Worm (Caenorhabditis elegans): Measurements from ENCODE around the gene Y17G7B.12.

Gene Y17G7B.12

ce11 chrII:12042108-12042960, 18.7 kb downstream of the Y17G7B.12 start, which contains the start of gene ippk-1 (continued):
- TF ChIP-seq swsn-7 (tag; optimal IDR thresholded peaks at IDR 0.05), result peak; percentile 51
- no peak for TF ChIP-seq nhr-28 (tag; optimal IDR thresholded peaks at IDR 0.05)
- no peak for TF ChIP-seq hpl-2 (GFP tag; optimal IDR thresholded peaks at IDR 0.05)
- TF ChIP-seq nhr-71 (tag; optimal IDR thresholded peaks at IDR 0.05), result peak; percentile 73
- peak; percentile 44 for TF ChIP-seq C16A3.4 (tag; optimal IDR thresholded peaks at IDR 0.05)
- TF ChIP-seq blmp-1 (tag; optimal IDR thresholded peaks at IDR 0.05), result peak; percentile 64
- TF ChIP-seq sptf-1 (tag; optimal IDR thresholded peaks at IDR 0.05), result no peak
- TF ChIP-seq lin-13 (GFP tag; optimal IDR thresholded peaks at IDR 0.05), result peak; percentile 50
- TF ChIP-seq sup-37 (GFP tag; optimal IDR thresholded peaks at IDR 0.05), result no peak
- TF ChIP-seq skn-1 (tag; optimal IDR thresholded peaks at IDR 0.05), result peak; percentile 63
- peak; percentile 37 for TF ChIP-seq xbp-1 (tag; optimal IDR thresholded peaks at IDR 0.05)
- peak in 1 of 2 experiments; percentile 53 for TF ChIP-seq ztf-11 (tag; optimal IDR thresholded peaks at IDR 0.05)
- peak; percentile 11 for TF ChIP-seq vab-15 (tag; optimal IDR thresholded peaks at IDR 0.05)
- peak; percentile 38 for TF ChIP-seq fkh-10 (GFP tag; optimal IDR thresholded peaks at IDR 0.05)
- TF ChIP-seq rnt-1 (tag; optimal IDR thresholded peaks at IDR 0.05), result peak; percentile 80
- TF ChIP-seq mab-9 (GFP tag; IDR thresholded peaks at IDR 0.05), result no peak
- peak in 1 of 2 experiments; percentile 57 for TF ChIP-seq mdl-1 (tag; optimal IDR thresholded peaks at IDR 0.05)
- TF ChIP-seq sox-4 (tag; optimal IDR thresholded peaks at IDR 0.05), result no peak
- TF ChIP-seq F16B12.6 (tag; optimal IDR thresholded peaks at IDR 0.05), result no peak
- peak; percentile 48 for TF ChIP-seq nhr-90 (tag; optimal IDR thresholded peaks at IDR 0.05; ENCODE audit: poor library complexity)
- TF ChIP-seq unc-98 (GFP tag; IDR thresholded peaks at IDR 0.05), result peak; percentile 77
- no peak for TF ChIP-seq ces-1 (GFP tag; optimal IDR thresholded peaks at IDR 0.05)
- peak; percentile 17 for TF ChIP-seq nhr-84 (tag; optimal IDR thresholded peaks at IDR 0.05)
- peak; percentile 30 to 64 for TF ChIP-seq lsy-2 (tag; optimal IDR thresholded peaks at IDR 0.05)
- no peak for TF ChIP-seq aha-1 (tag; optimal IDR thresholded peaks at IDR 0.05)
- TF ChIP-seq nhr-20 (tag; optimal IDR thresholded peaks at IDR 0.05), result peak; percentile 54
- no peak for TF ChIP-seq unc-30 (tag; optimal IDR thresholded peaks at IDR 0.05)
- peak in 2 of 6 experiments; percentile 79 to 82 for TF ChIP-seq elt-3 (tag; optimal IDR thresholded peaks at IDR 0.05)
- TF ChIP-seq nhr-12 (tag; optimal IDR thresholded peaks at IDR 0.05), result no peak
- no peak for TF ChIP-seq nhr-11 (tag; optimal IDR thresholded peaks at IDR 0.05)
- TF ChIP-seq lin-14 (GFP tag; optimal IDR thresholded peaks at IDR 0.05), result peak; percentile 90
- no peak for TF ChIP-seq pag-3 (tag; optimal IDR thresholded peaks at IDR 0.05; ENCODE audit: borderline replicate concordance, insufficient read depth)
- TF ChIP-seq unc-62 (GFP tag; optimal IDR thresholded peaks at IDR 0.05), result no peak

- TF ChIP-seq isw-1 (GFP tag; IDR thresholded peaks at IDR 0.05) (no peak), nhr-84 (tag; optimal IDR thresholded peaks at IDR 0.05) (no peak), elt-2 (tag; optimal IDR thresholded peaks at IDR 0.05) (no peak), elt-3 (tag; optimal IDR thresholded peaks at IDR 0.05) (no peak), unc-86 (tag; optimal IDR thresholded peaks at IDR 0.05) (no peak), ztf-11 (tag; optimal IDR thresholded peaks at IDR 0.05) (no peak), aha-1 (tag; optimal IDR thresholded peaks at IDR 0.05) (no peak), jun-1 (tag; optimal IDR thresholded peaks at IDR 0.05) (no peak), dpl-1 (GFP tag; optimal IDR thresholded peaks at IDR 0.05) (no peak), fkh-8 (tag; optimal IDR thresholded peaks at IDR 0.05) (no peak)
Observed at ce11 chrII:12049281-12049680, 25.6 kb downstream of the Y17G7B.12 start, which contains the start of gene nadk-2. Gene nadk-2, plus strand, starts transcription at chrII:12049581.

All from whole organism, L1 larva.